Worm (Caenorhabditis elegans) whole organism, early embryonic: ENCODE data around the gene ZK418.5.

Experiments
- B0310.2 ChIP-seq: sonication (generic microtip); optimal IDR thresholded peaks from 2 replicates; lab custom pipeline; 2016; ENCODE audit warnings: mild to moderate bottlenecking, missing genetic modification characterization, missing compliant biosample characterization
- ama-1 ChIP-seq: fragments of 150-350 bp; optimal IDR thresholded peaks from 2 replicates; lab custom pipeline; 2014
- flt-1 ChIP-seq: fragments of 200-800 bp; sonication (Bioruptor generic); IDR thresholded peaks from 2 replicates; pipeline ENCODE4 v1.3.6; 2022; ENCODE audit warnings: missing genetic modification characterization, missing compliant biosample characterization
- scrt-1 ChIP-seq: fragments of 200-800 bp; sonication (Bioruptor generic); IDR thresholded peaks from 2 replicates; pipeline ENCODE4 v1.3.6; 2022; ENCODE audit warnings: missing genetic modification characterization, missing compliant biosample characterization
- tbx-37 ChIP-seq: fragments of 200-800 bp; sonication (Bioruptor generic); conservative IDR thresholded peaks from 2 replicates; pipeline ENCODE4 v1.3.6; 2022; ENCODE audit warnings: missing genetic modification reagents, missing genetic modification characterization, missing compliant biosample characterization
- tra-4 ChIP-seq: sonication (generic microtip); optimal IDR thresholded peaks from 2 replicates; lab custom pipeline; 2017; ENCODE audit warnings: missing genetic modification characterization, missing compliant biosample characterization

DNA sequence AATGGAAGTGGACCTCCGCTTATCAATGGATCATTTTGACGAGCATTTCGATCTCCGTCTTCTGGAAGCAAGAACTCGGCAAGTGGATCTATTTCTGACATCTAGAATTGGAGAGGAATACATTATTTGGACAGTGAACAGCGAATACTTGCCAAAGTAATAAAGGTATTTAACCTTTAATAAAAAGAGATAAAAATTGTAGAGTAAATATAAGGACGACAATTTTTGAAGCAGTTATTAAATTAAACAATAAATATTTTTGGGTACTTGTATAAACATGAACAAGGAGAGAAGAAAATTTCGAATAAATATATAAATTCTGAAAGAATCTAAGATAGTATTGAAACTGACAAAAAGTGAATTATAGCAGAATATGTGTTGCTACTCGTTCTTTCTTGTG is 1.2 kb downstream of the ZK418.5 start, which contains the start of gene lin-37:
- TF ChIP-seq tra-4 (tag; lab: Kevin White, UChicago) (no peak), B0310.2 (tag; lab: Kevin White, UChicago) (no peak), ama-1 (lab: Kevin White, UChicago) (no peak), tbx-37 (no peak), flt-1 (no peak), scrt-1 (GFP tag; lab: Robert Waterston, UW) (no peak)
